Worm (Caenorhabditis elegans) whole organism, L2 larva: ENCODE results near the gene rhy-1.

Experiments
- F13H6.1 ChIP-seq: sonication (generic microtip); optimal IDR thresholded peaks from 2 replicates; lab custom pipeline; 2016; ENCODE audit warnings: missing genetic modification characterization, missing compliant biosample characterization
- Y55F3AM.14 ChIP-seq: fragments of 200-800 bp; sonication (Bioruptor generic); optimal IDR thresholded peaks from 2 replicates; lab custom pipeline; 2018; ENCODE audit warnings: mild to moderate bottlenecking, missing genetic modification characterization, missing compliant biosample characterization
- blmp-1 ChIP-seq: sonication (generic microtip); optimal IDR thresholded peaks from 2 replicates; lab custom pipeline; 2017; ENCODE audit warnings: missing genetic modification characterization, mild to moderate bottlenecking, missing compliant biosample characterization, antibody characterized with exemption, moderate library complexity; ENCODE audit not compliant: insufficient read depth
- ceh-16 ChIP-seq: fragments of 150-350 bp; optimal IDR thresholded peaks from 2 replicates; lab custom pipeline; 2014; ENCODE audit warnings: missing biosample characterization, missing genetic modification characterization
- ceh-82 ChIP-seq: fragments of 150-350 bp; optimal IDR thresholded peaks from 2 replicates; lab custom pipeline; 2014; ENCODE audit warnings: missing biosample characterization, missing genetic modification characterization
- crh-2 ChIP-seq: sonication (generic microtip); optimal IDR thresholded peaks from 2 replicates; lab custom pipeline; 2017; ENCODE audit warnings: missing biosample characterization, missing genetic modification characterization
- egl-27 ChIP-seq: sonication (generic microtip); optimal IDR thresholded peaks from 3 replicates; lab custom pipeline; 2017; ENCODE audit warnings: missing biosample characterization, missing genetic modification reagents, missing genetic modification characterization
- elt-1 ChIP-seq: fragments of 150-350 bp; optimal IDR thresholded peaks from 2 replicates; lab custom pipeline; 2014; ENCODE audit warnings: missing biosample characterization, missing genetic modification characterization
- fos-1 ChIP-seq: fragments of 150-350 bp; optimal IDR thresholded peaks from 2 replicates; lab custom pipeline; 2014; ENCODE audit warnings: missing biosample characterization, missing genetic modification characterization
- gmeb-1 ChIP-seq: fragments of 150-350 bp; optimal IDR thresholded peaks from 2 replicates; lab custom pipeline; 2014; ENCODE audit warnings: missing biosample characterization, missing genetic modification characterization
- lin-11 ChIP-seq: fragments of 150-350 bp; sonication (generic microtip); optimal IDR thresholded peaks from 2 replicates; lab custom pipeline; 2014; ENCODE audit warnings: missing biosample characterization, missing genetic modification characterization, inconsistent platforms, mixed read lengths
- lin-13 ChIP-seq: fragments of 150-350 bp; optimal IDR thresholded peaks from 2 replicates; lab custom pipeline; 2014; ENCODE audit warnings: missing biosample characterization, missing genetic modification reagents, missing genetic modification characterization
- lin-39 ChIP-seq: fragments of 150-350 bp; optimal IDR thresholded peaks from 2 replicates; lab custom pipeline; 2014; ENCODE audit warnings: missing biosample characterization, missing genetic modification reagents, missing genetic modification characterization
- lsy-2 ChIP-seq, 2 experiments: fragments of 150-350 bp in 1 of 2; sonication (generic microtip) in 1 of 2; optimal IDR thresholded peaks; 2 replicates each; lab custom pipeline; 2014 to 2017; ENCODE audit warnings: missing biosample characterization in 2 of 2, missing genetic modification characterization in 2 of 2
- mbf-1 ChIP-seq: sonication (generic microtip); optimal IDR thresholded peaks from 2 replicates; lab custom pipeline; 2017; ENCODE audit warnings: missing biosample characterization, missing genetic modification characterization
- mdl-1 ChIP-seq, 2 experiments: fragments of 150-350 bp in 1 of 2; sonication (generic microtip) in 1 of 2; optimal IDR thresholded peaks; 2 replicates each; lab custom pipeline; 2017; ENCODE audit warnings: missing biosample characterization in 2 of 2, missing genetic modification characterization in 2 of 2
- nhr-10 ChIP-seq: sonication (generic microtip); optimal IDR thresholded peaks from 2 replicates; lab custom pipeline; 2017; ENCODE audit warnings: missing biosample characterization, missing genetic modification characterization
- nhr-11 ChIP-seq: fragments of 150-350 bp; optimal IDR thresholded peaks from 2 replicates; lab custom pipeline; 2014; ENCODE audit warnings: missing biosample characterization, missing genetic modification characterization
- nhr-12 ChIP-seq: fragments of 150-350 bp; optimal IDR thresholded peaks from 2 replicates; lab custom pipeline; 2014; ENCODE audit warnings: missing biosample characterization, missing genetic modification characterization
- nhr-129 ChIP-seq: fragments of 150-350 bp; optimal IDR thresholded peaks from 2 replicates; lab custom pipeline; 2014; ENCODE audit warnings: missing biosample characterization, missing genetic modification characterization
- nhr-21 ChIP-seq: fragments of 150-350 bp; optimal IDR thresholded peaks from 2 replicates; lab custom pipeline; 2014; ENCODE audit warnings: missing biosample characterization, missing genetic modification characterization
- nhr-23 ChIP-seq: fragments of 150-350 bp; optimal IDR thresholded peaks from 2 replicates; lab custom pipeline; 2014; ENCODE audit warnings: missing biosample characterization, missing genetic modification reagents, missing genetic modification characterization
- nhr-25 ChIP-seq: fragments of 150-350 bp; sonication (generic microtip); optimal IDR thresholded peaks from 3 replicates; lab custom pipeline; 2014; ENCODE audit warnings: missing biosample characterization, missing genetic modification characterization
- nhr-77 ChIP-seq: fragments of 150-350 bp; optimal IDR thresholded peaks from 2 replicates; lab custom pipeline; 2014; ENCODE audit warnings: missing biosample characterization, missing genetic modification characterization
- peb-1 ChIP-seq: fragments of 150-350 bp; optimal IDR thresholded peaks from 2 replicates; lab custom pipeline; 2014; ENCODE audit warnings: missing biosample characterization, missing genetic modification characterization
- sem-4 ChIP-seq: fragments of 150-350 bp; optimal IDR thresholded peaks from 2 replicates; lab custom pipeline; 2014; ENCODE audit warnings: missing biosample characterization, missing genetic modification reagents, missing genetic modification characterization
- sma-9 ChIP-seq, 2 experiments: fragments of 150-350 bp in 1 of 2; sonication (generic microtip) in 1 of 2; optimal IDR thresholded peaks; 2 replicates each; lab custom pipeline; 2014 to 2016; ENCODE audit warnings: missing genetic modification characterization in 2 of 2, mild to moderate bottlenecking in 1 of 2, missing biosample characterization in 1 of 2, missing compliant biosample characterization in 1 of 2, missing genetic modification reagents in 1 of 2, moderate library complexity in 1 of 2
- snpc-4 ChIP-seq: fragments of 150-350 bp; optimal IDR thresholded peaks from 2 replicates; lab custom pipeline; 2014; ENCODE audit warnings: missing biosample characterization, missing genetic modification characterization
- unc-39 ChIP-seq: fragments of 150-350 bp; optimal IDR thresholded peaks from 2 replicates; lab custom pipeline; 2014; ENCODE audit warnings: missing biosample characterization, missing genetic modification characterization
- unc-55 ChIP-seq: fragments of 150-350 bp; sonication (generic microtip); optimal IDR thresholded peaks from 3 replicates; lab custom pipeline; 2014; ENCODE audit warnings: missing biosample characterization, missing genetic modification reagents, missing genetic modification characterization
- unc-62 ChIP-seq: fragments of 150-350 bp; optimal IDR thresholded peaks from 2 replicates; lab custom pipeline; 2014; ENCODE audit warnings: missing biosample characterization, missing genetic modification reagents, missing genetic modification characterization
- ztf-11 ChIP-seq: sonication (generic microtip); optimal IDR thresholded peaks from 2 replicates; lab custom pipeline; 2017; ENCODE audit warnings: missing biosample characterization, missing genetic modification characterization

The rhy-1 gene

DNA sequence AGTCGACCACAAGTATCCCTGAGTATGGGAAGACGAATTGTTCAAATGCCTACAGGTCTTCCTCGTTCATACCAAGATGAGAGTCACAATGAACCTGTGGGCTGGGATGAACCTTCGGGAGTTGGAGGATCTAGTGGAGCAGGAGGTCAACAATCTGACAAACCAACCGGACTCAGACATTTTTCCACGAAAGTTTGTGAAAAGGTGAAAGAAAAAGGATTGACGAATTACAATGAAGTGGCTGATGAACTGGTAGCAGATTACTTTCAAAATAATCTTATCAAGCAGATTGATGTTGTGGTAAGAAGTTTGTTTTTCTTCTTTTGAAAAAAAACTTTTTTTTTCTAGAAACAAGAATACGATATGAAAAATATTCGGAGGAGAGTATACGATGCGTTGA lies 8.9 kb downstream of the rhy-1 start:
- peak; percentile 88 for TF ChIP-seq nhr-25 (tag; lab: Kevin White, UChicago)
- TF ChIP-seq lin-11: no peak

DNA sequence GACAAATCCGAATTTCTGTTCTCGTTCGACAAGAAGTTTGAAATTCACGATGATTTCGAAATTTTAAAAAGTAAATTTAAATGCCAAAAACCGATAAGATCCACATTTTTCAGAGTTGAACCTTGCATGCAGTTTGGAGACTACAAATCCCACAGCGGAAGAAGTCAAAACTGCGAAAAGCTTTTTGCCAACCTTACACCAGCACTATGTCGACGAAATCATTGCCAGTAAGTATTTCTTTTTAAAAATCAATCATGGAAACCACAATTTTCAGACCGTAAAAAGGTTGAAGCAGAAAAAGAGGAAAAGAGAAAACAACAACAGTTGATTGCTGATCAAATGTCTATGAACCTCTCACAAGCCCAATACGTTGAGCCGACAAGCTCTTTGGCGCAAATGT lies 9.7 kb downstream of the rhy-1 start:
- no peak for TF ChIP-seq peb-1 (tag; lab: Kevin White, UChicago)
- TF ChIP-seq F13H6.1 (tag; lab: Kevin White, UChicago): no peak
- no peak for TF ChIP-seq ceh-16
- TF ChIP-seq mbf-1 (tag; lab: Kevin White, UChicago): no peak
- no peak for TF ChIP-seq gmeb-1 (tag; lab: Kevin White, UChicago)
- TF ChIP-seq nhr-77 (tag; lab: Kevin White, UChicago): no peak
- no peak for TF ChIP-seq elt-1 (tag; lab: Kevin White, UChicago)
- no peak for TF ChIP-seq ztf-11
- no peak for TF ChIP-seq egl-27 (tag; lab: Kevin White, UChicago)
- TF ChIP-seq nhr-11 (tag; lab: Kevin White, UChicago): no peak

DNA sequence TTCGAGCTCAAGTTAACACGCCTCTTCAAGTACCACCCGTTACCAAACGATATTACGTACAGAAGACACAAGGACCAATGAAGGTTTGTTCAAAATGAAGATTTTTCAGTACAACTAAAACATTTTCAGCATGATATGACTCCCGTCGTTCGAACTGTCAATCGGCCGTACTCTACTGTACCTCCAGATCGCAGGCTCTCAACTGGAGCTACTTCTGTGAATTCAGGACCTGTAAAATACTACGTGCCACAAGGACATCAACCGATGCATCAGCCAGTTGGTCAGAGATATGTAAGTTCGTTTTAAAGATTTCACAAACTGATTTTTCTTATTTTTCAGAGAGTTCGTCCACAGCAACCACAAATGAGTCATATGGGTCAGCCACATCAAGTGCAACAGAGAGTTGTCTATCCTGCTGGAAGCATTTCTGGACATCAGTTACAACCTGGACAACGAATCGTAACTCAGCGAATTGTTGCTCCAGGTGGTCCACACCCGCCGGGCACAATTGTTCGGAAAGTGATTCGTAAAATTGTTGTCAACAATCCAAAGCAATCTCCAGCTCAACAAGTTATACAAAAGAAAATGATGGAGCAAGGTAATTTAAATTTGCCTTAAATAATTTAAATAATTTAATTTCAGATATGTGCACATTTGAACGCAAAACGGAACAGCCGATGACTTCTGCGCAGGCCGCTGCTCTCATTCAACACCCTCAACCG lies 10.4 kb downstream of the rhy-1 start:
- no peak for TF ChIP-seq unc-55
- TF ChIP-seq lsy-2 (tag; optimal IDR thresholded peaks at IDR 0.05; lab: Kevin White, UChicago): no peak
- no peak for TF ChIP-seq egl-27 (tag; lab: Kevin White, UChicago)
- TF ChIP-seq nhr-10: no peak
- no peak for TF ChIP-seq lin-13 (GFP tag; lab: Kevin White, UChicago)
- no peak for TF ChIP-seq nhr-21
- no peak for TF ChIP-seq sem-4 (tag; lab: Kevin White, UChicago)

DNA sequence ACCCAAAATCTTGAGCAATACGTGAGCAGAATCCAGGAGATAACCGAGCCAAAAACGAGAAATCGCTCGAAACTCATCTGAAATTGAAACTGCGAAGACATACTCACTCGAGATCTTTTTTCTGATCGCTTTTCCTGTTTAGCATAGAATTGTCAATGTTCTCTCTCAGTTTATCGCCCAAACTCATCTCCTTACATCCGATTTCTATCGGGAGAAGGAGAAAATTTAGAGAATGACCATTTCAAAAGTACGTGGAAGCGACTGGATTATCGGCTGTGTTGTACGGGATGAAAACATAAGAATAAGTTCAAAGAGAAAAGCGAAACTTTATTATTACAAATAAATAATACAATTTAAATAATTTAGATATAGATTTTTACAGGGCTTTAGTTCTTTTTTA lies 11.7 kb downstream of the rhy-1 start, which contains the start of gene T23G7.2:
T23G7.2 (minus strand) TSS at position 101 of the 400 bp plus-strand sequence.
- no peak for TF ChIP-seq nhr-10
- no peak for TF ChIP-seq snpc-4 (tag; lab: Kevin White, UChicago)
- TF ChIP-seq unc-62 (GFP tag; lab: Kevin White, UChicago): no peak
- no peak for TF ChIP-seq fos-1
- TF ChIP-seq unc-39 (tag; lab: Kevin White, UChicago): no peak
- TF ChIP-seq lsy-2 (tag; optimal IDR thresholded peaks at IDR 0.05; lab: Kevin White, UChicago): no peak

DNA sequence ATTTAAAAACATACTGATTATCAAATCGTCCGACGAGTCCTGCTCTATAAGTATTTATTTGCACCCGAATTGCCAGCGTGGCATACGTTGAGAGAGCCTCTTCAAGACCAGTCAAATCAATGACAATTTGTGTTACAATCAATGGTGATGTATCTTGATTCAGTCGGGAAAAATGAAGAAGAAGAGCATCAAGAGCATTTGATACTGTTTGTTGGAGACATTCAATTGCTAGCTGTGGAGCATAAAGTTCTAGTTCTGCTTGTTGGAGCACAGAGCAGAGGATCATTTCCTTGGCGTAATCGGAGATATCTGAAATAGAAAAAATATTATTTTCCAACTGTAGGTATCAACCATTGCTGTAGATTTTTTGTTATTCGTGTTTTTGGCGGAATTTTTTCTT lies 12.3 kb downstream of the rhy-1 start:
- TF ChIP-seq gmeb-1 (tag; lab: Kevin White, UChicago): no peak
- no peak for TF ChIP-seq sma-9 (GFP tag; optimal IDR thresholded peaks at IDR 0.05; lab: Kevin White, UChicago)
- TF ChIP-seq sma-9 (tag; optimal IDR thresholded peaks at IDR 0.05; lab: Kevin White, UChicago): no peak
- no peak for TF ChIP-seq mdl-1 (tag; optimal IDR thresholded peaks at IDR 0.05; lab: Kevin White, UChicago)
- TF ChIP-seq peb-1 (tag; lab: Kevin White, UChicago): no peak
- no peak for TF ChIP-seq nhr-21
- no peak for TF ChIP-seq ceh-82 (tag; lab: Kevin White, UChicago)
- TF ChIP-seq elt-1 (tag; lab: Kevin White, UChicago): no peak
- no peak for TF ChIP-seq blmp-1
- no peak for TF ChIP-seq egl-27 (tag; lab: Kevin White, UChicago)
- TF ChIP-seq lin-39 (tag; lab: Kevin White, UChicago): no peak
- TF ChIP-seq lin-11: no peak
- no peak for TF ChIP-seq nhr-129 (tag; lab: Kevin White, UChicago)
- TF ChIP-seq nhr-25 (tag; lab: Kevin White, UChicago): no peak
- no peak for TF ChIP-seq unc-62 (GFP tag; lab: Kevin White, UChicago)
- no peak for TF ChIP-seq nhr-10
- TF ChIP-seq Y55F3AM.14 (GFP tag; lab: Kevin White, UChicago): no peak
- TF ChIP-seq crh-2 (tag; lab: Kevin White, UChicago): no peak
- no peak for TF ChIP-seq nhr-12
- no peak for TF ChIP-seq mbf-1 (tag; lab: Kevin White, UChicago)
- no peak for TF ChIP-seq nhr-23
- TF ChIP-seq, all 48 proteins: peak for 0
